Fruit fly (Drosophila melanogaster) whole organism, embryonic: ENCODE data around the gene raw.
A peak's percentile ranks its signal among the peaks of the same experiment; 100 is the strongest.

Experiments
- ATbp ChIP-seq: fragments of 200-800 bp; sonication (Bioruptor generic); optimal IDR thresholded peaks from 2 replicates; lab custom pipeline; 2017; ENCODE audit warnings: missing biosample characterization, mild to moderate bottlenecking, missing genetic modification characterization, missing genetic modification reagents
- Awh ChIP-seq: fragments of 200-800 bp; sonication (Bioruptor generic); IDR thresholded peaks from 2 replicates; pipeline ENCODE4, ENCODE4 v1.3.6; 2022; ENCODE audit warnings: missing biosample characterization, missing genetic modification characterization
- B-H2 ChIP-seq: fragments of 200-800 bp; sonication (Bioruptor generic); optimal IDR thresholded peaks from 2 replicates; lab custom pipeline; 2018; ENCODE audit warnings: missing biosample characterization, mild to moderate bottlenecking, missing genetic modification characterization
- CG1024 ChIP-seq: fragments of 200-800 bp; sonication (Bioruptor generic); IDR thresholded peaks from 2 replicates; pipeline ENCODE4 v1.3.6; 2022; ENCODE audit warnings: missing biosample characterization, missing genetic modification characterization
- CG10321 ChIP-seq: fragments of 200-800 bp; sonication (Bioruptor generic); IDR thresholded peaks from 2 replicates; pipeline ENCODE4 v1.3.6; 2022; ENCODE audit warnings: missing biosample characterization, missing genetic modification characterization
- CG10979 ChIP-seq: fragments of 200-800 bp; sonication (Bioruptor generic); optimal IDR thresholded peaks from 2 replicates; lab custom pipeline; 2018; ENCODE audit warnings: missing biosample characterization, mild to moderate bottlenecking, missing genetic modification characterization, moderate library complexity
- CG13775 ChIP-seq: fragments of 200-800 bp; sonication (Bioruptor generic); optimal IDR thresholded peaks from 3 replicates; lab custom pipeline; 2017; ENCODE audit warnings: missing biosample characterization, mild to moderate bottlenecking, missing genetic modification characterization
- CG14860 ChIP-seq: fragments of 200-800 bp; sonication (Bioruptor generic); IDR thresholded peaks from 3 replicates; pipeline ENCODE4 v1.3.6; 2022; ENCODE audit warnings: missing biosample characterization, missing genetic modification characterization; ENCODE audit not compliant: partially characterized antibody
- CG15696 ChIP-seq: fragments of 200-800 bp; sonication (Bioruptor generic); optimal IDR thresholded peaks from 2 replicates; lab custom pipeline; 2019; ENCODE audit warnings: missing biosample characterization, mild to moderate bottlenecking, missing genetic modification characterization, moderate library complexity
- CG1603 ChIP-seq: fragments of 200-800 bp; sonication (Bioruptor generic); optimal IDR thresholded peaks from 2 replicates; lab custom pipeline; 2019; ENCODE audit warnings: missing biosample characterization, mild to moderate bottlenecking, missing genetic modification characterization, moderate library complexity
- CG16813 ChIP-seq: fragments of 200-800 bp; sonication (Bioruptor generic); IDR thresholded peaks from 3 replicates; pipeline ENCODE4 v1.3.6; 2022; ENCODE audit warnings: missing biosample characterization, missing genetic modification characterization; ENCODE audit not compliant: partially characterized antibody
- CG16863 ChIP-seq: fragments of 200-800 bp; sonication (Bioruptor generic); optimal IDR thresholded peaks from 3 replicates; lab custom pipeline; 2016; ENCODE audit warnings: missing biosample characterization, missing genetic modification characterization
- CG17568 ChIP-seq: fragments of 200-800 bp; sonication (Bioruptor generic); optimal IDR thresholded peaks from 2 replicates; lab custom pipeline; 2018; ENCODE audit warnings: missing biosample characterization, mild to moderate bottlenecking, missing genetic modification characterization, moderate library complexity
- CG17612 ChIP-seq: fragments of 200-800 bp; sonication (Bioruptor generic); IDR thresholded peaks from 2 replicates; pipeline ENCODE4 v1.3.6; 2022; ENCODE audit warnings: missing biosample characterization, missing genetic modification characterization
- CG18619 ChIP-seq: fragments of 200-800 bp; sonication (Bioruptor generic); optimal IDR thresholded peaks from 3 replicates; lab custom pipeline; 2017; ENCODE audit warnings: missing biosample characterization, mild to moderate bottlenecking, missing genetic modification characterization
- CG30020 ChIP-seq: fragments of 200-800 bp; optimal IDR thresholded peaks from 2 replicates; lab custom pipeline; 2019; ENCODE audit warnings: missing biosample characterization, mild to moderate bottlenecking, missing genetic modification characterization, moderate library complexity
- CG3065 ChIP-seq: fragments of 200-800 bp; sonication (Bioruptor generic); optimal IDR thresholded peaks from 2 replicates; lab custom pipeline; 2016; ENCODE audit warnings: missing biosample characterization, missing genetic modification characterization
- CG31388 ChIP-seq: fragments of 200-800 bp; sonication (Bioruptor generic); optimal IDR thresholded peaks from 2 replicates; lab custom pipeline; 2016; ENCODE audit warnings: missing biosample characterization, missing genetic modification characterization
- CG3281 ChIP-seq: fragments of 200-800 bp; sonication (Bioruptor generic); optimal IDR thresholded peaks from 3 replicates; lab custom pipeline; 2017; ENCODE audit warnings: missing biosample characterization, mild to moderate bottlenecking, missing genetic modification characterization
- CG42726 ChIP-seq: fragments of 200-800 bp; sonication (Bioruptor generic); IDR thresholded peaks from 2 replicates; pipeline ENCODE4 v1.3.6; 2022; ENCODE audit warnings: missing biosample characterization, missing genetic modification characterization; ENCODE audit not compliant: partially characterized antibody
- CG4820 ChIP-seq: fragments of 200-800 bp; sonication (Bioruptor generic); optimal IDR thresholded peaks from 3 replicates; lab custom pipeline; 2016; ENCODE audit warnings: missing biosample characterization, missing genetic modification characterization
- CG6765 ChIP-seq: fragments of 200-800 bp; sonication (Bioruptor generic); optimal IDR thresholded peaks from 3 replicates; lab custom pipeline; 2017; ENCODE audit warnings: missing biosample characterization, mild to moderate bottlenecking, missing genetic modification characterization
- CG6813 ChIP-seq: fragments of 200-800 bp; sonication (Bioruptor generic); optimal IDR thresholded peaks from 2 replicates; lab custom pipeline; 2017; ENCODE audit warnings: missing biosample characterization, missing genetic modification characterization, mild to moderate bottlenecking, moderate library complexity, missing genetic modification reagents
- CG8924 ChIP-seq: fragments of 200-800 bp; optimal IDR thresholded peaks from 3 replicates; lab custom pipeline; 2019; ENCODE audit warnings: missing biosample characterization, mild to moderate bottlenecking, missing genetic modification characterization, moderate library complexity
- CG9797 ChIP-seq: fragments of 200-800 bp; sonication (Bioruptor generic); optimal IDR thresholded peaks from 3 replicates; lab custom pipeline; 2018; ENCODE audit warnings: missing biosample characterization, mild to moderate bottlenecking, missing genetic modification characterization
- Camta ChIP-seq: fragments of 200-800 bp; sonication (Bioruptor generic); optimal IDR thresholded peaks from 2 replicates; lab custom pipeline; 2016; ENCODE audit warnings: missing biosample characterization, missing genetic modification characterization
- Dll ChIP-seq: fragments of 200-800 bp; sonication (Bioruptor generic); IDR thresholded peaks from 4 replicates; pipeline ENCODE4 v1.3.6; 2022; ENCODE audit warnings: missing biosample characterization, missing genetic modification characterization; ENCODE audit not compliant: partially characterized antibody
- H2.0 ChIP-seq: fragments of 200-800 bp; sonication (Bioruptor generic); IDR thresholded peaks from 2 replicates; pipeline ENCODE4 v1.3.6; 2022; ENCODE audit warnings: missing biosample characterization, missing genetic modification characterization
- Hmx ChIP-seq: fragments of 200-800 bp; sonication (Bioruptor generic); optimal IDR thresholded peaks from 2 replicates; lab custom pipeline; 2016; ENCODE audit warnings: missing biosample characterization, missing genetic modification characterization
- Jarid2 ChIP-seq: fragments of 200-800 bp; sonication (Bioruptor generic); optimal IDR thresholded peaks from 3 replicates; lab custom pipeline; 2017; ENCODE audit warnings: mild to moderate bottlenecking, missing biosample characterization, missing genetic modification reagents, missing genetic modification characterization
- MTF-1 ChIP-seq: fragments of 200-800 bp; sonication (Bioruptor generic); optimal IDR thresholded peaks from 2 replicates; lab custom pipeline; 2018; ENCODE audit warnings: missing biosample characterization, mild to moderate bottlenecking, missing genetic modification characterization, borderline replicate concordance
- Nf-YB ChIP-seq: fragments of 200-800 bp; sonication (Bioruptor generic); optimal IDR thresholded peaks from 3 replicates; lab custom pipeline; 2019; ENCODE audit warnings: missing biosample characterization, mild to moderate bottlenecking, missing genetic modification characterization, moderate library complexity
- Nf-YC ChIP-seq: fragments of 200-800 bp; optimal IDR thresholded peaks from 3 replicates; lab custom pipeline; 2019; ENCODE audit warnings: missing biosample characterization, mild to moderate bottlenecking, missing genetic modification characterization, moderate library complexity
- NfI ChIP-seq: fragments of 200-800 bp; sonication (Bioruptor generic); optimal IDR thresholded peaks from 3 replicates; lab custom pipeline; 2018; ENCODE audit warnings: missing biosample characterization, mild to moderate bottlenecking, missing genetic modification characterization, moderate library complexity
- Sox100B ChIP-seq: fragments of 200-800 bp; sonication (Bioruptor generic); optimal IDR thresholded peaks from 3 replicates; lab custom pipeline; 2018; ENCODE audit warnings: missing biosample characterization, mild to moderate bottlenecking, missing genetic modification characterization
- az2 ChIP-seq: fragments of 200-800 bp; sonication (Bioruptor generic); optimal IDR thresholded peaks from 3 replicates; lab custom pipeline; 2016; ENCODE audit warnings: missing biosample characterization, missing genetic modification characterization
- bab2 ChIP-seq: fragments of 200-800 bp; sonication (Bioruptor generic); optimal IDR thresholded peaks from 2 replicates; lab custom pipeline; 2016; ENCODE audit warnings: missing biosample characterization, missing genetic modification characterization
- caup ChIP-seq: fragments of 200-800 bp; sonication (Bioruptor generic); optimal IDR thresholded peaks from 3 replicates; lab custom pipeline; 2017; ENCODE audit warnings: missing biosample characterization, mild to moderate bottlenecking, missing genetic modification characterization, moderate library complexity; ENCODE audit not compliant: severe bottlenecking
- da ChIP-seq: fragments of 200-800 bp; sonication (Bioruptor generic); optimal IDR thresholded peaks from 2 replicates; lab custom pipeline; 2016; ENCODE audit warnings: missing biosample characterization, missing genetic modification characterization
- disco-r ChIP-seq: fragments of 200-800 bp; sonication (Bioruptor generic); optimal IDR thresholded peaks from 2 replicates; lab custom pipeline; 2016; ENCODE audit warnings: missing biosample characterization, missing genetic modification characterization
- ems ChIP-seq: fragments of 200-800 bp; sonication (Bioruptor generic); optimal IDR thresholded peaks from 3 replicates; lab custom pipeline; 2016; ENCODE audit warnings: missing biosample characterization, missing genetic modification characterization
- eyg ChIP-seq: fragments of 200-800 bp; sonication (Bioruptor generic); optimal IDR thresholded peaks from 3 replicates; lab custom pipeline; 2016; ENCODE audit warnings: missing biosample characterization, missing genetic modification characterization
- fd102C ChIP-seq: fragments of 200-800 bp; sonication (Bioruptor generic); optimal IDR thresholded peaks from 2 replicates; lab custom pipeline; 2018; ENCODE audit warnings: missing biosample characterization, mild to moderate bottlenecking, missing genetic modification characterization, moderate library complexity
- fd64A ChIP-seq: fragments of 200-800 bp; sonication (Bioruptor generic); optimal IDR thresholded peaks from 3 replicates; lab custom pipeline; 2018; ENCODE audit warnings: missing biosample characterization, mild to moderate bottlenecking, missing genetic modification characterization
- fd96Cb ChIP-seq: fragments of 200-800 bp; sonication (Bioruptor generic); optimal IDR thresholded peaks from 2 replicates; lab custom pipeline; 2018; ENCODE audit warnings: missing biosample characterization, mild to moderate bottlenecking, missing genetic modification characterization, moderate library complexity
- jigr1 ChIP-seq: fragments of 200-800 bp; sonication (Bioruptor generic); IDR thresholded peaks from 3 replicates; pipeline ENCODE4 v1.3.6; 2022; ENCODE audit warnings: missing biosample characterization, missing genetic modification characterization
- luna ChIP-seq: fragments of 200-800 bp; sonication (Bioruptor generic); optimal IDR thresholded peaks from 2 replicates; lab custom pipeline; 2016; ENCODE audit warnings: missing biosample characterization, missing genetic modification characterization
- nau ChIP-seq: fragments of 200-800 bp; sonication (Bioruptor generic); optimal IDR thresholded peaks from 3 replicates; lab custom pipeline; 2017; ENCODE audit warnings: missing biosample characterization, mild to moderate bottlenecking, missing genetic modification characterization, missing genetic modification reagents
- seq ChIP-seq: fragments of 200-800 bp; sonication (Bioruptor generic); IDR thresholded peaks from 2 replicates; pipeline ENCODE4 v1.3.6; 2022; ENCODE audit warnings: missing biosample characterization, missing genetic modification characterization
- tap ChIP-seq: fragments of 200-800 bp; optimal IDR thresholded peaks from 3 replicates; lab custom pipeline; 2019; ENCODE audit warnings: missing biosample characterization, mild to moderate bottlenecking, missing genetic modification characterization, moderate library complexity
- trh ChIP-seq: fragments of 200-800 bp; sonication (Bioruptor generic); optimal IDR thresholded peaks from 2 replicates; lab custom pipeline; 2016; ENCODE audit warnings: missing biosample characterization, missing genetic modification characterization

raw gene

DNA sequence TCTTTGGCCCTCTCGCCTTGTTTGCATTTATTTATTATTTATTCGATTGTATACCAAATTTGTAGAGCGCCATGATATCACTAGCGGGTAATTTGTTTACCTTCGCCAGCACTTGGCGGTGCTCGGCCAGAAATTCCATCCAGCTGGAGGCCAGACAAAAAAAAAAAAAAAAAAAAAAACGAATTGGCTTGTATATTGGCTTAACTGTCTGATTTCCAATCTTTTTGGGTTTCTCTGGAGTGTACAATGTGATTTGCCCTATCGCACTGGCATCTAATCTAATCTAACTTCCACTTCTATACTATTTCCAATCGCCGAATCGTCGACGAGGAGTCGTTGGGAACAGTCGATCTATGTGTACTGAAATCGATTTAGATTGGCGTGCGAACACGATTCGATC lies 20.7 kb downstream of the raw start (continued):
- TF ChIP-seq Dll (no peak), CG8924 (tag; lab: Kevin White, UChicago) (no peak), fd96Cb (no peak), ATbp (GFP tag; lab: Kevin White, UChicago) (no peak), CG13775 (GFP tag; lab: Kevin White, UChicago) (no peak), CG15696 (tag; lab: Kevin White, UChicago) (no peak), Nf-YC (tag; lab: Kevin White, UChicago) (no peak), Nf-YB (no peak), CG17568 (GFP tag; lab: Kevin White, UChicago) (peak; percentile 21), Hmx (GFP tag; lab: Kevin White, UChicago) (no peak), CG16813 (GFP tag; lab: Robert Waterston, UW) (no peak), bab2 (no peak), MTF-1 (GFP tag; lab: Kevin White, UChicago) (no peak), fd64A (GFP tag; lab: Kevin White, UChicago) (no peak), CG16863 (GFP tag; lab: Kevin White, UChicago) (no peak), CG6813 (no peak), CG3281 (no peak), disco-r (GFP tag; lab: Kevin White, UChicago) (no peak), CG4820 (GFP tag; lab: Kevin White, UChicago) (no peak), az2 (no peak), eyg (GFP tag; lab: Kevin White, UChicago) (no peak), da (no peak), nau (no peak), caup (peak; percentile 27), fd102C (no peak), CG31388 (GFP tag; lab: Kevin White, UChicago) (no peak), H2.0 (GFP tag; lab: Robert Waterston, UW) (no peak), CG1024 (no peak), seq (GFP tag; lab: Robert Waterston, UW) (peak; percentile 40), CG14860 (GFP tag; lab: Robert Waterston, UW) (no peak), Sox100B (GFP tag; lab: Kevin White, UChicago) (no peak), CG18619 (GFP tag; lab: Kevin White, UChicago) (no peak), CG9797 (no peak), CG17612 (GFP tag; lab: Robert Waterston, UW) (no peak), ems (GFP tag; lab: Kevin White, UChicago) (no peak), NfI (GFP tag; lab: Kevin White, UChicago) (peak; percentile 9), tap (no peak), CG6765 (GFP tag; lab: Kevin White, UChicago) (peak; percentile 35), Awh (GFP tag; lab: Robert Waterston, UW) (no peak), CG1603 (tag; lab: Kevin White, UChicago) (no peak), CG10321 (no peak), CG42726 (GFP tag; lab: Robert Waterston, UW) (no peak), luna (GFP tag; lab: Kevin White, UChicago) (no peak), B-H2 (GFP tag; lab: Kevin White, UChicago) (peak; percentile 9), jigr1 (GFP tag; lab: Robert Waterston, UW) (no peak), Jarid2 (GFP tag; lab: Kevin White, UChicago) (no peak), CG30020 (no peak), Camta (no peak), trh (GFP tag; lab: Kevin White, UChicago) (no peak), CG3065 (no peak), CG10979 (tag; lab: Kevin White, UChicago) (no peak)
